Fruit fly (Drosophila melanogaster) whole organism, wandering third instar larva: ENCODE data around the gene kmr.

Experiments used
- Abd-B ChIP-seq: fragments of >200 bp; optimal IDR thresholded peaks from 2 replicates; lab custom pipeline; 2017; ENCODE audit warnings: missing biosample characterization, missing genetic modification characterization
- CG32264 ChIP-seq: fragments of 200-800 bp; sonication (Bioruptor generic); optimal IDR thresholded peaks from 2 replicates; lab custom pipeline; 2016; ENCODE audit warnings: missing biosample characterization, missing genetic modification characterization
- CrebA ChIP-seq: fragments of 200-800 bp; sonication (Bioruptor generic); optimal IDR thresholded peaks from 2 replicates; lab custom pipeline; 2016; ENCODE audit warnings: missing biosample characterization, mild to moderate bottlenecking, missing genetic modification characterization, borderline replicate concordance
- Dfd ChIP-seq: fragments of >200 bp; optimal IDR thresholded peaks from 2 replicates; lab custom pipeline; 2017; ENCODE audit warnings: missing biosample characterization, missing genetic modification characterization
- Dif ChIP-seq: fragments of 200-275, 200-300 bp; sonication (Bioruptor generic); optimal IDR thresholded peaks from 2 replicates; lab custom pipeline; 2018; ENCODE audit warnings: missing biosample characterization, missing genetic modification characterization; ENCODE audit not compliant: partially characterized antibody
- GATAd ChIP-seq: sonication (Bioruptor generic); optimal IDR thresholded peaks from 2 replicates; lab custom pipeline; 2016; ENCODE audit warnings: missing biosample characterization, missing genetic modification characterization
- Hr78 ChIP-seq: fragments of >200 bp; optimal IDR thresholded peaks from 2 replicates; lab custom pipeline; 2017; ENCODE audit warnings: missing biosample characterization, missing genetic modification characterization
- Hr83 ChIP-seq: fragments of 200-300 bp; sonication (Bioruptor generic); optimal IDR thresholded peaks from 2 replicates; lab custom pipeline; 2016; ENCODE audit warnings: missing biosample characterization, mild to moderate bottlenecking, missing genetic modification characterization, moderate library complexity; ENCODE audit not compliant: poor library complexity, severe bottlenecking
- Jra ChIP-seq: sonication (Bioruptor generic); optimal IDR thresholded peaks from 2 replicates; lab custom pipeline; 2016; ENCODE audit warnings: missing biosample characterization, missing genetic modification characterization
- Myc ChIP-seq: fragments of >200 bp; optimal IDR thresholded peaks from 2 replicates; lab custom pipeline; 2017
- N ChIP-seq: fragments of >200 bp; optimal IDR thresholded peaks from 2 replicates; lab custom pipeline; 2018; ENCODE audit warnings: missing biosample characterization, missing external identifiers, missing genetic modification characterization
- Rel ChIP-seq, 2 experiments: fragments of 200-800 bp; sonication (Bioruptor generic) in 1 of 2; optimal IDR thresholded peaks; 2 replicates in 1 of 2; 3 replicates in 1 of 2; lab custom pipeline; 2016 to 2019; ENCODE audit warnings: mild to moderate bottlenecking in 2 of 2, missing biosample characterization in 2 of 2, missing genetic modification characterization in 2 of 2, moderate library complexity in 1 of 2
- Sp1 ChIP-seq: fragments of 200-800 bp; sonication (Bioruptor generic); optimal IDR thresholded peaks from 3 replicates; lab custom pipeline; 2019; ENCODE audit warnings: missing biosample characterization, mild to moderate bottlenecking, missing genetic modification characterization, moderate library complexity
- Vsx2 ChIP-seq: fragments of 200-300, 225-300 bp; sonication (Bioruptor generic); optimal IDR thresholded peaks from 2 replicates; lab custom pipeline; 2018; ENCODE audit warnings: missing biosample characterization, missing genetic modification characterization; ENCODE audit not compliant: partially characterized antibody
- br ChIP-seq: fragments of 200-800 bp; sonication (Bioruptor generic); optimal IDR thresholded peaks from 2 replicates; lab custom pipeline; 2016; ENCODE audit warnings: missing biosample characterization, missing genetic modification characterization
- brk ChIP-seq: fragments of 200-800 bp; sonication (Bioruptor generic); optimal IDR thresholded peaks from 2 replicates; lab custom pipeline; 2016; ENCODE audit warnings: missing biosample characterization, mild to moderate bottlenecking, missing genetic modification characterization
- dl ChIP-seq, 2 experiments: fragments of 175-275, 200-275 bp in 1 of 2; fragments of 200-275 bp in 1 of 2; sonication (Bioruptor generic); optimal IDR thresholded peaks; lab custom pipeline; 2018; ENCODE audit warnings: mild to moderate bottlenecking in 2 of 2, missing biosample characterization in 2 of 2, missing genetic modification characterization in 2 of 2, moderate library complexity in 2 of 2; ENCODE audit not compliant: partially characterized antibody in 2 of 2, insufficient read depth in 1 of 2
- dmrt93B ChIP-seq: fragments of 200-800 bp; sonication (Bioruptor generic); optimal IDR thresholded peaks from 2 replicates; lab custom pipeline; 2018; ENCODE audit warnings: missing biosample characterization, mild to moderate bottlenecking, missing genetic modification characterization
- dsf ChIP-seq: sonication (Bioruptor generic); optimal IDR thresholded peaks from 2 replicates; lab custom pipeline; 2016; ENCODE audit warnings: missing biosample characterization, missing genetic modification characterization, borderline replicate concordance
- foxo ChIP-seq, 2 experiments: fragments of 200-800 bp; sonication (Bioruptor generic); optimal IDR thresholded peaks; 2 replicates in 1 of 2; 3 replicates in 1 of 2; lab custom pipeline; 2016 to 2017; ENCODE audit warnings: missing biosample characterization in 2 of 2, missing genetic modification characterization in 2 of 2
- fru ChIP-seq: fragments of 200-800 bp; sonication (Bioruptor generic); optimal IDR thresholded peaks from 3 replicates; lab custom pipeline; 2016; ENCODE audit warnings: missing biosample characterization, mild to moderate bottlenecking, missing genetic modification characterization
- h ChIP-seq: fragments of 200-800 bp; sonication (Bioruptor generic); optimal IDR thresholded peaks from 3 replicates; lab custom pipeline; 2016; ENCODE audit warnings: missing biosample characterization, mild to moderate bottlenecking, missing genetic modification characterization
- jim ChIP-seq: fragments of 175-275, 200-325 bp; sonication (Bioruptor generic); optimal IDR thresholded peaks from 2 replicates; lab custom pipeline; 2016; ENCODE audit warnings: missing biosample characterization, mild to moderate bottlenecking, missing genetic modification characterization
- lola ChIP-seq: fragments of >200 bp; optimal IDR thresholded peaks from 2 replicates; lab custom pipeline; 2017; ENCODE audit warnings: missing biosample characterization, missing genetic modification characterization
- pan ChIP-seq: fragments of >200 bp; optimal IDR thresholded peaks from 2 replicates; lab custom pipeline; 2017
- rgr ChIP-seq: fragments of 200-800 bp; sonication (Bioruptor generic); optimal IDR thresholded peaks from 3 replicates; lab custom pipeline; 2016; ENCODE audit warnings: missing biosample characterization, mild to moderate bottlenecking, missing genetic modification characterization
- sv ChIP-seq: fragments of 200-800 bp; sonication (Bioruptor generic); optimal IDR thresholded peaks from 3 replicates; lab custom pipeline; 2016; ENCODE audit warnings: missing biosample characterization, missing genetic modification characterization
- usp ChIP-seq: fragments of >200 bp; optimal IDR thresholded peaks from 2 replicates; lab custom pipeline; 2017; ENCODE audit warnings: missing biosample characterization, missing genetic modification characterization
- woc ChIP-seq: sonication (Bioruptor generic); optimal IDR thresholded peaks from 2 replicates; lab custom pipeline; 2016; ENCODE audit warnings: missing biosample characterization, mild to moderate bottlenecking, missing genetic modification characterization

kmr gene

DNA sequence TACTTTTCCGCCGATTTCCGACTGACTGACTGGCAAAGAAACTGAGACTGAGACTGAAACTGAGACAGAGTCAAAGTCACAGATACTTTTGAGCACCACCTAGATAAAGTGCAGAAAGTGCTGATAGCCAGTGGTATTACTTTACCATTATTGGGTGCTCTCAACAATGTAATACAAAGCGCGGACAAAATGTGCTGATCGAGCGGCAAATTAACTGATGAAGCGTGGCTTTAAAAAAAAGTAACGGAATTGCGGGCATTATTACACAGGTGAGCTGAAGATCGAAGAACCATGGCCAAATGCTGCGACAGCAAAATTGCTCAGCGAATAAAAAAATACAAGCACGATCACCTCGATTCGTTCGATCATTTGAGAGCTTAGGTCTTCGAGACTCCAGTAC, 13.9 kb downstream of the kmr start:
- no peak for TF ChIP-seq Hr83 (GFP tag; lab: Kevin White, UChicago)
- no peak for TF ChIP-seq Rel (GFP tag; optimal IDR thresholded peaks at IDR 0.05; lab: Kevin White, UChicago)
- TF ChIP-seq Rel (tag; optimal IDR thresholded peaks at IDR 0.05; lab: Kevin White, UChicago) = no peak
- TF ChIP-seq dl (GFP tag; optimal IDR thresholded peaks at IDR 0.05; lab: Kevin White, UChicago; ENCODE audit: insufficient read depth in 1 of 2, partially characterized antibody in 2 of 2) = no peak
- TF ChIP-seq Dfd = no peak
- TF ChIP-seq Vsx2 = no peak
- TF ChIP-seq jim (GFP tag; lab: Kevin White, UChicago) = no peak
- TF ChIP-seq Jra = no peak
- TF ChIP-seq h (GFP tag; lab: Kevin White, UChicago) = no peak
- no peak for TF ChIP-seq woc (GFP tag; lab: Kevin White, UChicago)
- TF ChIP-seq Dif = no peak
- no peak for TF ChIP-seq dsf
- TF ChIP-seq fru (GFP tag; lab: Kevin White, UChicago) = no peak
- TF ChIP-seq dmrt93B (GFP tag; lab: Kevin White, UChicago) = no peak
- no peak for TF ChIP-seq br (GFP tag; lab: Kevin White, UChicago)
- TF ChIP-seq sv (GFP tag; lab: Kevin White, UChicago) = no peak
- TF ChIP-seq foxo (GFP tag; optimal IDR thresholded peaks at IDR 0.05; lab: Kevin White, UChicago) = no peak

dm6 chr3R:13730005-13730404, 15.0 kb downstream of the kmr start:
- TF ChIP-seq brk (GFP tag; lab: Kevin White, UChicago) = no peak
- TF ChIP-seq CrebA (GFP tag; lab: Kevin White, UChicago) = no peak
- no peak for TF ChIP-seq jim (GFP tag; lab: Kevin White, UChicago)
- no peak for TF ChIP-seq lola
- TF ChIP-seq CG32264 (GFP tag; lab: Kevin White, UChicago) = no peak
- no peak for TF ChIP-seq Dif
- TF ChIP-seq dsf = no peak
- no peak for TF ChIP-seq dl (GFP tag; optimal IDR thresholded peaks at IDR 0.05; lab: Kevin White, UChicago; ENCODE audit: insufficient read depth in 1 of 2, partially characterized antibody in 2 of 2)
- TF ChIP-seq Sp1 = no peak
- no peak for TF ChIP-seq Rel (GFP tag; optimal IDR thresholded peaks at IDR 0.05; lab: Kevin White, UChicago)
- no peak for TF ChIP-seq Rel (tag; optimal IDR thresholded peaks at IDR 0.05; lab: Kevin White, UChicago)
- no peak for TF ChIP-seq Myc (lab: Kevin White, UChicago)
- TF ChIP-seq Dfd = no peak
- TF ChIP-seq, all 38 proteins: peak for 0

- TF ChIP-seq GATAd (GFP tag; lab: Kevin White, UChicago) (no peak), foxo (GFP tag; optimal IDR thresholded peaks at IDR 0.05; lab: Kevin White, UChicago) (no peak), dsf (no peak), rgr (no peak), pan (lab: Kevin White, UChicago) (no peak), brk (GFP tag; lab: Kevin White, UChicago) (no peak), h (GFP tag; lab: Kevin White, UChicago) (no peak)
These were observed 20.4 kb downstream of the kmr start for dm6 chr3R:13735304-13735898.

DNA sequence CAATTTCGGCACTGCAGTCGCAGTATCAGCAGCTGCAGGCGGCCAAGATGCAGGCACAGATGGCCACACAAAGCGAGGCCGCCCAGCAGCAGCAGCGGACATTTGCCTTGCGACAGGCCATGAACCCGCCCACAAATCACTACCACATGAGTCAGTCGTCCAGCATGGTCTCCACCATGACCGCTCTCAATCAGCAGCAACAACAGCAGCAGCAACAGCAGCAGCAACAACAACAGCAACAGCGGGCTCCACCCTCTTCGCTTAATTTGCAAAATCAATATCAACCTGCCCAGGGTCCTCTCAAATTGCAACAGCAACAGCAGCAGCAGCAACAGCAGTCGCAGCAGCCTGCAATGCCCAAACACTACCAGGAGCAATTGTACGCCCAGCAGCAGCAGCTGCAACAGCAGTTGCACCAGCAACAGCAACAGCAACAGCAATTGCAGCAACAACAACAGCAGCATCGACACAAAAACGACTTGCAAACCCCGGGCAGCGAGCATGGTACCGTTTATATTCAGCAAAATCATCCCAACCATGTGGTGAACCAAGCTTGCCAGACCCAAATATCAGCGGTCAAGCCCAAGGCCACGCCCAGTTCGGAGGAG, 31.2 kb downstream of the kmr start:
- peak; percentile 93 for TF ChIP-seq Dfd
- no peak for TF ChIP-seq woc (GFP tag; lab: Kevin White, UChicago)

DNA sequence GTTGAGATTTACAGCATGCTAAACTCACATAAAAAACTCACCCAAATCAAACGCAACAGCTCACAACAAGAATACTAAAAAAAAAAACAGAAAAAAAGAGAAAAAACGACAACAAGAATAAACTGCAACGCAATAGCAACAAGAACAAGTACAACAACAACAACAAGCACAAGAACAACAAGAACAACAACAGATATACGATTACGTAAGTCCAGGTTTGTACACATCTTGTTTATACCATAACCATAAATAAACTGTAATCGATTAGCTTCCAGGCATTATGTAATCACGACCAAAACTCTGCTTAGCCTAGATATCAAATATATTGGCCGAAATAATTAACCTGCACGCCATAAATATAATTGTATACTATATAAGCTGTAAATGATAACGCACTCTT, 46.6 kb downstream of the kmr start:
- TF ChIP-seq jim (GFP tag; lab: Kevin White, UChicago) = no peak
- TF ChIP-seq, all 38 proteins: peak for 0

DNA sequence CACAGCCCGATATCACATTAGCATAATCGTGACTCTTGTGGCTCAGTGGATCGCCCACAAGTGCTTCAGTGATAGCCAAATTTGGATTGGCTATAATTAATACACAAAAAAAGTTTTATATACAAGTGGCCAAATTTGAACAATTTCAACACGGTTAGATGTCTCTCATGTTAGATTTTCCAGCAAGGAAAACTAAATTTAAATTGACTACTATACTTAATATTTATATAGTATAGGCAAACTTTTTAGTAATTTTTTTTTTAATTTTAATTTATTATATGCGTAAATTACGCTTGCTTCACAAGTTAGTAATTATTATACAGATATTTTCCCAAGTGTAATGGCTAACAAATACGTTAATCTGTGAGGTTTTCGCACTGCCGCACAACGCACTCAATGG, 50.0 kb downstream of the kmr start:
- TF ChIP-seq sv (GFP tag; lab: Kevin White, UChicago) (no peak), Myc (lab: Kevin White, UChicago) (no peak), rgr (no peak), fru (GFP tag; lab: Kevin White, UChicago) (no peak), Sp1 (no peak), Dfd (no peak), dmrt93B (GFP tag; lab: Kevin White, UChicago) (no peak), jim (GFP tag; lab: Kevin White, UChicago) (no peak), N (GFP tag; lab: Kevin White, UChicago) (no peak), br (GFP tag; lab: Kevin White, UChicago) (no peak), Abd-B (GFP tag; lab: Kevin White, UChicago) (no peak), lola (no peak), Hr78 (GFP tag; lab: Kevin White, UChicago) (no peak), usp (GFP tag; lab: Kevin White, UChicago) (no peak)
